Worm (Caenorhabditis elegans) whole organism, young adult: ENCODE data around the gene skat-1.

Source experiments
- F22D6.2 ChIP-seq: sonication (generic microtip); optimal IDR thresholded peaks from 2 replicates; lab custom pipeline; 2016; ENCODE audit warnings: mild to moderate bottlenecking, missing genetic modification characterization, missing compliant biosample characterization
- F33H1.4 ChIP-seq: fragments of 200-800 bp; sonication (Bioruptor generic); IDR thresholded peaks from 2 replicates; pipeline ENCODE4 v1.3.6; 2022; ENCODE audit warnings: missing genetic modification reagents, missing genetic modification characterization, missing compliant biosample characterization
- F37B4.10 ChIP-seq: fragments of 200-800 bp; sonication (Bioruptor generic); IDR thresholded peaks from 2 replicates; pipeline ENCODE4 v1.3.6; 2022; ENCODE audit warnings: missing genetic modification characterization, missing compliant biosample characterization
- F49E8.2 ChIP-seq: sonication (generic microtip); optimal IDR thresholded peaks from 3 replicates; lab custom pipeline; 2017; ENCODE audit warnings: missing genetic modification characterization, mild to moderate bottlenecking, missing compliant biosample characterization, antibody characterized with exemption, moderate library complexity; ENCODE audit not compliant: insufficient read depth
- F52B5.7 ChIP-seq: sonication (generic microtip); optimal IDR thresholded peaks from 2 replicates; lab custom pipeline; 2016; ENCODE audit warnings: mild to moderate bottlenecking, missing genetic modification characterization, missing compliant biosample characterization
- F57C9.4 ChIP-seq: sonication (generic microtip); optimal IDR thresholded peaks from 2 replicates; lab custom pipeline; 2017; ENCODE audit warnings: mild to moderate bottlenecking, missing genetic modification characterization, missing compliant biosample characterization
- T07F8.4 ChIP-seq: sonication (generic microtip); optimal IDR thresholded peaks from 2 replicates; lab custom pipeline; 2016; ENCODE audit warnings: mild to moderate bottlenecking, missing genetic modification characterization, moderate library complexity, missing compliant biosample characterization
- Y53F4B.3 ChIP-seq: fragments of 200-800 bp; sonication (Bioruptor generic); IDR thresholded peaks from 2 replicates; pipeline ENCODE4 v1.3.6; 2022; ENCODE audit warnings: missing genetic modification reagents, missing genetic modification characterization, missing compliant biosample characterization
- Y53G8AR.9 ChIP-seq: fragments of 200-800 bp; sonication (Bioruptor generic); conservative IDR thresholded peaks from 2 replicates; pipeline ENCODE4 v1.3.6; 2022; ENCODE audit warnings: missing genetic modification reagents, missing genetic modification characterization, missing compliant biosample characterization
- Y79H2A.3 ChIP-seq: fragments of 200-800 bp; sonication (Bioruptor generic); conservative IDR thresholded peaks from 2 replicates; pipeline ENCODE4 v1.3.6; 2022; ENCODE audit warnings: missing genetic modification reagents, missing genetic modification characterization, missing compliant biosample characterization
- atf-7 ChIP-seq: sonication (generic microtip); optimal IDR thresholded peaks from 2 replicates; lab custom pipeline; 2017; ENCODE audit warnings: mild to moderate bottlenecking, missing genetic modification characterization, missing compliant biosample characterization
- athp-1 ChIP-seq: sonication (generic microtip); optimal IDR thresholded peaks from 2 replicates; lab custom pipeline; 2017; ENCODE audit warnings: mild to moderate bottlenecking, missing genetic modification characterization, missing compliant biosample characterization
- attf-6 ChIP-seq: fragments of 200-800 bp; sonication (Bioruptor generic); IDR thresholded peaks from 2 replicates; pipeline ENCODE4 v1.3.6; 2022; ENCODE audit warnings: missing genetic modification reagents, missing genetic modification characterization, missing compliant biosample characterization
- cebp-2 ChIP-seq: fragments of 200-800 bp; sonication (Bioruptor generic); IDR thresholded peaks from 2 replicates; pipeline ENCODE4 v1.3.6; 2022; ENCODE audit warnings: missing genetic modification characterization, missing compliant biosample characterization
- ceh-27 ChIP-seq: fragments of 200-800 bp; sonication (Bioruptor generic); optimal IDR thresholded peaks from 2 replicates; lab custom pipeline; 2018; ENCODE audit warnings: mild to moderate bottlenecking, missing genetic modification characterization, moderate library complexity, missing compliant biosample characterization
- ceh-79 ChIP-seq: sonication (generic microtip); optimal IDR thresholded peaks from 2 replicates; lab custom pipeline; 2017; ENCODE audit warnings: mild to moderate bottlenecking, missing genetic modification characterization, missing compliant biosample characterization
- chd-7 ChIP-seq: sonication (generic microtip); optimal IDR thresholded peaks from 2 replicates; lab custom pipeline; 2016; ENCODE audit warnings: mild to moderate bottlenecking, missing genetic modification characterization, moderate library complexity, missing compliant biosample characterization
- dpff-1 ChIP-seq: sonication (generic microtip); optimal IDR thresholded peaks from 2 replicates; lab custom pipeline; 2017; ENCODE audit warnings: mild to moderate bottlenecking, missing genetic modification characterization, missing compliant biosample characterization
- hmg-1.2 ChIP-seq: fragments of 200-800 bp; sonication (Bioruptor generic); IDR thresholded peaks from 2 replicates; pipeline ENCODE4 v1.3.6; 2022; ENCODE audit warnings: missing genetic modification reagents, missing genetic modification characterization, missing compliant biosample characterization
- hrde-1 ChIP-seq: sonication (generic microtip); optimal IDR thresholded peaks from 2 replicates; lab custom pipeline; 2016; ENCODE audit warnings: missing genetic modification characterization, mild to moderate bottlenecking, missing compliant biosample characterization, moderate library complexity, missing genotype, missing genetic modification reagents, borderline replicate concordance
- lsy-27 ChIP-seq: sonication (generic microtip); optimal IDR thresholded peaks from 2 replicates; lab custom pipeline; 2017; ENCODE audit warnings: missing genetic modification characterization, mild to moderate bottlenecking, missing compliant biosample characterization, antibody characterized with exemption, missing genotype, borderline replicate concordance; ENCODE audit not compliant: insufficient read depth
- madf-3 ChIP-seq: fragments of 200-800 bp; sonication (Bioruptor generic); IDR thresholded peaks from 2 replicates; pipeline ENCODE4 v1.3.6; 2022; ENCODE audit warnings: missing genetic modification reagents, missing genetic modification characterization, missing compliant biosample characterization
- madf-6 ChIP-seq: fragments of 200-800 bp; sonication (Bioruptor generic); IDR thresholded peaks from 2 replicates; pipeline ENCODE4 v1.3.6; 2022; ENCODE audit warnings: missing genetic modification reagents, missing genetic modification characterization, missing compliant biosample characterization
- madf-8 ChIP-seq: fragments of 200-800 bp; sonication (Bioruptor generic); conservative IDR thresholded peaks from 2 replicates; pipeline ENCODE4 v1.3.6; 2022; ENCODE audit warnings: missing genetic modification reagents, missing genetic modification characterization, missing compliant biosample characterization
- mcd-1 ChIP-seq: fragments of 200-800 bp; sonication (Bioruptor generic); IDR thresholded peaks from 2 replicates; pipeline ENCODE4 v1.3.6; 2022; ENCODE audit warnings: missing genetic modification reagents, missing genetic modification characterization, missing compliant biosample characterization
- mel-28 ChIP-seq: sonication (generic microtip); optimal IDR thresholded peaks from 2 replicates; lab custom pipeline; 2016; ENCODE audit warnings: borderline replicate concordance, mild to moderate bottlenecking, missing genetic modification characterization, missing compliant biosample characterization
- nfya-1 ChIP-seq: sonication (generic microtip); optimal IDR thresholded peaks from 2 replicates; lab custom pipeline; 2017; ENCODE audit warnings: antibody characterized with exemption, missing compliant biosample characterization, missing genetic modification characterization, borderline replicate concordance; ENCODE audit not compliant: insufficient read depth
- nfyb-1 ChIP-seq: fragments of 200-800 bp; sonication (Bioruptor generic); IDR thresholded peaks from 2 replicates; pipeline ENCODE4 v1.3.6; 2022; ENCODE audit warnings: missing genetic modification reagents, missing genetic modification characterization, missing compliant biosample characterization
- nhr-27 ChIP-seq: fragments of 200-800 bp; sonication (Bioruptor generic); optimal IDR thresholded peaks from 2 replicates; lab custom pipeline; 2018; ENCODE audit warnings: mild to moderate bottlenecking, missing genetic modification characterization, moderate library complexity, missing compliant biosample characterization
- pha-4 ChIP-seq: fragments of 150-350 bp; sonication (generic microtip); optimal IDR thresholded peaks from 2 replicates; lab custom pipeline; 2014; ENCODE audit warnings: missing biosample characterization, missing genetic modification reagents, missing genetic modification characterization
- rcor-1 ChIP-seq: fragments of 200-800 bp; sonication (Bioruptor generic); IDR thresholded peaks from 2 replicates; pipeline ENCODE4 v1.3.6; 2022; ENCODE audit warnings: missing genetic modification reagents, missing genetic modification characterization, missing compliant biosample characterization
- sdz-38 ChIP-seq: sonication (generic microtip); optimal IDR thresholded peaks from 2 replicates; lab custom pipeline; 2016; ENCODE audit warnings: missing genotype, missing genetic modification characterization, missing compliant biosample characterization
- sea-2 ChIP-seq: fragments of 200-800 bp; sonication (Bioruptor generic); IDR thresholded peaks from 2 replicates; pipeline ENCODE4 v1.3.6; 2022; ENCODE audit warnings: missing genetic modification characterization, missing compliant biosample characterization
- snpc-3.4 ChIP-seq: sonication (generic microtip); optimal IDR thresholded peaks from 2 replicates; lab custom pipeline; 2017; ENCODE audit warnings: missing genetic modification characterization, mild to moderate bottlenecking, missing compliant biosample characterization, antibody characterized with exemption, moderate library complexity, missing genotype, missing genetic modification reagents
- tbp1 ChIP-seq: fragments of 200-800 bp; sonication (Bioruptor generic); optimal IDR thresholded peaks from 2 replicates; lab custom pipeline; 2018; ENCODE audit warnings: mild to moderate bottlenecking, missing genetic modification characterization, missing compliant biosample characterization
- tlf-1 ChIP-seq: fragments of 200-800 bp; sonication (Bioruptor generic); optimal IDR thresholded peaks from 2 replicates; lab custom pipeline; 2018; ENCODE audit warnings: mild to moderate bottlenecking, missing genetic modification characterization, missing compliant biosample characterization
- ztf-22 ChIP-seq: fragments of 200-800 bp; sonication (Bioruptor generic); optimal IDR thresholded peaks from 2 replicates; lab custom pipeline; 2018; ENCODE audit warnings: mild to moderate bottlenecking, missing genetic modification characterization, moderate library complexity, missing compliant biosample characterization
- ztf-25 ChIP-seq: fragments of 200-800 bp; sonication (Bioruptor generic); IDR thresholded peaks from 2 replicates; pipeline ENCODE4 v1.3.6; 2022; ENCODE audit warnings: missing genetic modification reagents, missing genetic modification characterization, missing compliant biosample characterization
- ztf-3 ChIP-seq: fragments of 200-800 bp; sonication (Bioruptor generic); optimal IDR thresholded peaks from 2 replicates; lab custom pipeline; 2018; ENCODE audit warnings: mild to moderate bottlenecking, missing genetic modification characterization, missing compliant biosample characterization

Gene skat-1

DNA sequence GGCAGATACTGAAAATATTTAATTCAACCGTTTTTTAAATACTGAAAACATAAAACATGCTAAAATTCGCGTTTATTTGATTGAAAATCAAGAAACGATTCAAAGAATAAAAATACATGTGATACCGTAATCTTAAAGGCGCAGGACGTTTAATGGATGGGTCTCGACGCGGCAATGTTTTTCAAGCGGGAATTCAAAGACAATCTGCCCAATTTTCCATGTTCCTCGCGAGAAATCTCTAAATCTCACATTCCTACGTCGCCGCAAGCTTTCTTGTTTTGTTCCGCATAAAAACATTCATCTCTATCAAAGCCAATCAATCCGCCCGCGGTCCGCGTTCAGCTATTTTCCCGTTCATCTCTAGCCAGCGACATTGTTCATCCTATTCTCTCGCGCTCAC is 4.9 kb upstream of the skat-1 start (continued):
- TF ChIP-seq chd-7: no peak
- TF ChIP-seq, all 124 proteins: peak for 18

- TF ChIP-seq mel-28 (tag; lab: Kevin White, UChicago) (no peak), ceh-27 (GFP tag; lab: Kevin White, UChicago) (no peak), nfya-1 (no peak), F33H1.4 (GFP tag; lab: Robert Waterston, UW) (no peak; the same call in 1 of the 2 replicates), lsy-27 (tag; lab: Kevin White, UChicago) (no peak), Y53F4B.3 (GFP tag; lab: Robert Waterston, UW) (no peak), ztf-3 (no peak), madf-3 (no peak), snpc-3.4 (tag; lab: Kevin White, UChicago) (peak; percentile 26), hrde-1 (peak; percentile 3), F52B5.7 (tag; lab: Kevin White, UChicago) (no peak), cebp-2 (no peak), nfyb-1 (GFP tag; lab: Robert Waterston, UW) (no peak), F49E8.2 (tag; lab: Kevin White, UChicago) (no peak), tbp1 (GFP tag; lab: Kevin White, UChicago) (peak; percentile 3), mcd-1 (no peak), F22D6.2 (no peak), ceh-79 (tag; lab: Kevin White, UChicago) (no peak), atf-7 (tag; lab: Kevin White, UChicago) (peak; percentile 9), attf-6 (GFP tag; lab: Robert Waterston, UW) (no peak), tlf-1 (GFP tag; lab: Kevin White, UChicago) (no peak), athp-1 (peak; percentile 11), sea-2 (GFP tag; lab: Robert Waterston, UW) (no peak)
These were observed 2.9 kb upstream of the skat-1 start, which contains the start of gene F59B2.3 for ce11 chrIII:8999508-8999907. F59B2.3 (minus strand) TSS chrIII:8999766.

ce11 chrIII:8998884-8999283 is 2.3 kb upstream of the skat-1 start:
- peak; percentile 19; the same call in 1 of the 2 replicates for TF ChIP-seq hmg-1.2 (GFP tag; lab: Robert Waterston, UW)
- no peak for TF ChIP-seq F57C9.4 (tag; lab: Kevin White, UChicago)

DNA sequence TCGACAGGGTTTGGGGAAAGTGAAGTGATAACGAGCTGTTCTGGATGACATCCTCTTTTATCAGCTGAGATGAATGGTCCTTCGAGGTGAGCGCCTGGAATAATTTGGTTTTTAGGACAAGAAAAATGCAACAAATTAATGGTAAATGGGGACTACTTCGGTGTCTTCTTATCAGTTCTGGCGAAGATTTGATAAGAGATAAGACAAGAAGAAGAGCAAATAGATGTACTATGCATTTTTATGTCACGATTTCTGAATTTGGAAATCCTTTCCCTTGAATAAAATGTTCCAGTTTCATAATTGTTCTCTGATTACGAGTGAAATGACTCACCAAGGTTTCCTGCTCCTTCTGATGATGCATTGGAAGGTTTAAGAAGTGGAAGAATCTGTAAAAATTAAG is 1.2 kb upstream of the skat-1 start:
- TF ChIP-seq nhr-27 (tag; lab: Kevin White, UChicago) (no peak), madf-6 (no peak), ztf-25 (GFP tag; lab: Robert Waterston, UW) (no peak), Y79H2A.3 (GFP tag; lab: Robert Waterston, UW) (no peak), F49E8.2 (tag; lab: Kevin White, UChicago) (no peak), F37B4.10 (GFP tag; lab: Robert Waterston, UW) (no peak), ztf-22 (no peak), madf-3 (no peak), pha-4 (tag; lab: Kevin White, UChicago) (no peak), Y53G8AR.9 (GFP tag; lab: Robert Waterston, UW) (no peak), chd-7 (no peak), dpff-1 (tag; lab: Kevin White, UChicago) (no peak), T07F8.4 (tag; lab: Kevin White, UChicago) (no peak), madf-8 (no peak), sdz-38 (no peak), rcor-1 (GFP tag; lab: Robert Waterston, UW) (no peak)
